Worm (Caenorhabditis elegans): ENCODE data around the gene mrps-25.

DNA sequence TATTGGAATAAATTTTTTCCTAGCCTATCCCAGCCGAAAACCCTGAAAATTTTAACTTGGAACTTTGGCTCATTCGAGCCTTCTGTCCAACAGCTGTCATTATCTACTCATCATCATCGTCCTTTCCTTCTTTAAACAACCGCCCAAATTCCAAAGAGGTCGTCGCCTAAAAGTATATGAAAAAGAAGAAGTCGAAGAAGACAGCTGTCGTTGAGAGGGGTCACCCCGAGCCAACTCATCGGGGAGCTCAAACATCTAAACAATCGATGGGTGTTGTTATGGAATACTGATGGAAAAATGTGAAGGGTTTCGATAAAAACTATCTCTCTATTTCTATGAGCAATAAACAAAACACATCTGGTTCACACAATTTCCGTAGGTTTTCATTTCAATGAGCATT is 48.4 kb downstream of the mrps-25 start:
- TF ChIP-seq nfya-1 (tag; optimal IDR thresholded peaks at IDR 0.05), result no peak
- no peak for TF ChIP-seq hlh-15 (tag; optimal IDR thresholded peaks at IDR 0.05)
- TF ChIP-seq F13H6.1 (tag; optimal IDR thresholded peaks at IDR 0.05), result no peak
- no peak for TF ChIP-seq ztf-16 (tag; optimal IDR thresholded peaks at IDR 0.05)
